Worm (Caenorhabditis elegans): ENCODE results near the gene rpb-8.

The rpb-8 gene

ce11 chrIII:4906896-4907295 is 10.9 kb downstream of the rpb-8 start, which contains the start of gene rom-1:
Gene rom-1, plus strand, starts transcription at chrIII:4907196.
- no peak for TF ChIP-seq F39B2.1 (GFP tag; IDR thresholded peaks at IDR 0.05)
- TF ChIP-seq Y79H2A.3 (GFP tag; conservative IDR thresholded peaks at IDR 0.05) = no peak
- TF ChIP-seq mes-4 (tag; optimal IDR thresholded peaks at IDR 0.05) = no peak
- no peak for TF ChIP-seq ztf-25 (GFP tag; IDR thresholded peaks at IDR 0.05)
- no peak for TF ChIP-seq ceh-27 (GFP tag; optimal IDR thresholded peaks at IDR 0.05)
- no peak for TF ChIP-seq let-526 (GFP tag; IDR thresholded peaks at IDR 0.05)
- no peak for TF ChIP-seq nfya-2 (GFP tag; IDR thresholded peaks at IDR 0.05)

- TF ChIP-seq madf-6 (GFP tag; IDR thresholded peaks at IDR 0.05) (no peak), nhr-80 (tag; optimal IDR thresholded peaks at IDR 0.05) (peak; percentile 77), cebp-1 (GFP tag; IDR thresholded peaks at IDR 0.05) (no peak), cebp-1 (tag; optimal IDR thresholded peaks at IDR 0.05) (peak; percentile 6)
Measured at ce11 chrIII:4906365-4906764, 11.4 kb downstream of the rpb-8 start.

ce11 chrIII:4905405-4905804 is 12.4 kb downstream of the rpb-8 start, which contains the start of gene F26F4.8:
Gene F26F4.8, minus strand, starts transcription at chrIII:4905473.
- TF ChIP-seq efl-1 (GFP tag; optimal IDR thresholded peaks at IDR 0.05) = peak; percentile 20
- no peak for TF ChIP-seq K11D2.4 (GFP tag; IDR thresholded peaks at IDR 0.05)
- peak; percentile 43; the same call in 1 of the 2 replicates for TF ChIP-seq dox-1 (GFP tag; IDR thresholded peaks at IDR 0.05)
- no peak for TF ChIP-seq atf-7 (tag; optimal IDR thresholded peaks at IDR 0.05)
- no peak for TF ChIP-seq cebp-1 (GFP tag; IDR thresholded peaks at IDR 0.05)
- TF ChIP-seq cebp-1 (tag; optimal IDR thresholded peaks at IDR 0.05) = peak; percentile 67
- TF ChIP-seq ZK185.1 (tag; optimal IDR thresholded peaks at IDR 0.05; ENCODE audit: poor library complexity, severe bottlenecking) = peak; percentile 5
- peak; percentile 7 for TF ChIP-seq him-1 (tag; optimal IDR thresholded peaks at IDR 0.05)
- TF ChIP-seq nhr-80 (tag; optimal IDR thresholded peaks at IDR 0.05) = peak; percentile 51

ce11 chrIII:4903784-4904183 is 14.0 kb downstream of the rpb-8 start, which contains the start of gene kbp-2:
Gene kbp-2, minus strand, starts transcription at chrIII:4903884.
- no peak for TF ChIP-seq nhr-90 (tag; optimal IDR thresholded peaks at IDR 0.05)
- TF ChIP-seq nhr-120 (GFP tag; IDR thresholded peaks at IDR 0.05) = no peak
- no peak for TF ChIP-seq madf-3 (GFP tag; IDR thresholded peaks at IDR 0.05)
- TF ChIP-seq die-1 (tag; optimal IDR thresholded peaks at IDR 0.05) = no peak
- no peak for TF ChIP-seq ztf-25 (GFP tag; IDR thresholded peaks at IDR 0.05)
- no peak for TF ChIP-seq hlh-12 (tag; optimal IDR thresholded peaks at IDR 0.05)

ce11 chrIII:4900260-4900659 is 17.5 kb downstream of the rpb-8 start, which contains the start of gene tag-340:
Gene tag-340, plus strand, starts transcription at chrIII:4900508.
- no peak for TF ChIP-seq sea-2 (GFP tag; IDR thresholded peaks at IDR 0.05)
- TF ChIP-seq sptf-2 (GFP tag; optimal IDR thresholded peaks at IDR 0.05) = no peak
- TF ChIP-seq snpc-1.3 (tag; optimal IDR thresholded peaks at IDR 0.05; ENCODE audit: insufficient read depth) = peak; percentile 58
- TF ChIP-seq attf-5 (GFP tag; optimal IDR thresholded peaks at IDR 0.05) = no peak
- TF ChIP-seq lsl-1 (GFP tag; optimal IDR thresholded peaks at IDR 0.05) = peak; percentile 88
- peak; percentile 63 for TF ChIP-seq snpc-3.4 (tag; optimal IDR thresholded peaks at IDR 0.05)
- TF ChIP-seq xnd-1 (tag; optimal IDR thresholded peaks at IDR 0.05) = peak; percentile 51
- TF ChIP-seq madf-6 (GFP tag; IDR thresholded peaks at IDR 0.05) = peak; percentile 85
- TF ChIP-seq cebp-1 (GFP tag; IDR thresholded peaks at IDR 0.05) = no peak
- no peak for TF ChIP-seq cebp-1 (tag; optimal IDR thresholded peaks at IDR 0.05)
- no peak for TF ChIP-seq sdz-38 (tag; optimal IDR thresholded peaks at IDR 0.05)
- TF ChIP-seq D2030.7 (GFP tag; IDR thresholded peaks at IDR 0.05) = peak; percentile 63
- peak; percentile 23 for TF ChIP-seq efl-1 (GFP tag; optimal IDR thresholded peaks at IDR 0.05)
- TF ChIP-seq F33H1.4 (GFP tag; IDR thresholded peaks at IDR 0.05) = peak; percentile 90
- peak; percentile 47; the same call in 1 of the 2 replicates for TF ChIP-seq madf-8 (GFP tag; conservative IDR thresholded peaks at IDR 0.05)

All from whole organism, young adult.